Worm (Caenorhabditis elegans) whole organism, L2 larva: ENCODE results near the gene T28A11.22.
A peak's percentile ranks its signal among the peaks of the same experiment; 100 is the strongest.

Source experiments
- C34F6.9 ChIP-seq: fragments of 150-350 bp; optimal IDR thresholded peaks from 2 replicates; lab custom pipeline; 2014; ENCODE audit warnings: missing biosample characterization, missing genetic modification characterization
- R02D3.7 ChIP-seq: fragments of 150-350 bp; optimal IDR thresholded peaks from 2 replicates; lab custom pipeline; 2014; ENCODE audit warnings: missing biosample characterization, missing genetic modification characterization
- Y55F3AM.14 ChIP-seq: fragments of 200-800 bp; sonication (Bioruptor generic); optimal IDR thresholded peaks from 2 replicates; lab custom pipeline; 2018; ENCODE audit warnings: mild to moderate bottlenecking, missing genetic modification characterization, missing compliant biosample characterization
- ZK546.5 ChIP-seq: sonication (generic microtip); optimal IDR thresholded peaks from 2 replicates; lab custom pipeline; 2017; ENCODE audit warnings: missing biosample characterization, missing genetic modification characterization
- alr-1 ChIP-seq: fragments of 150-350 bp; optimal IDR thresholded peaks from 2 replicates; lab custom pipeline; 2014; ENCODE audit warnings: missing biosample characterization, missing genetic modification characterization
- ama-1 ChIP-seq: fragments of 150-350 bp; optimal IDR thresholded peaks from 2 replicates; lab custom pipeline; 2018; ENCODE audit warnings: inconsistent platforms
- blmp-1 ChIP-seq: sonication (generic microtip); optimal IDR thresholded peaks from 2 replicates; lab custom pipeline; 2017; ENCODE audit warnings: missing genetic modification characterization, mild to moderate bottlenecking, missing compliant biosample characterization, antibody characterized with exemption, moderate library complexity; ENCODE audit not compliant: insufficient read depth
- crh-2 ChIP-seq: sonication (generic microtip); optimal IDR thresholded peaks from 2 replicates; lab custom pipeline; 2017; ENCODE audit warnings: missing biosample characterization, missing genetic modification characterization
- dmd-4 ChIP-seq: sonication (generic microtip); optimal IDR thresholded peaks from 2 replicates; lab custom pipeline; 2017; ENCODE audit warnings: missing biosample characterization, missing genetic modification characterization
- egl-27 ChIP-seq: sonication (generic microtip); optimal IDR thresholded peaks from 3 replicates; lab custom pipeline; 2017; ENCODE audit warnings: missing biosample characterization, missing genetic modification reagents, missing genetic modification characterization
- elt-1 ChIP-seq: fragments of 150-350 bp; optimal IDR thresholded peaks from 2 replicates; lab custom pipeline; 2014; ENCODE audit warnings: missing biosample characterization, missing genetic modification characterization
- gmeb-1 ChIP-seq: fragments of 150-350 bp; optimal IDR thresholded peaks from 2 replicates; lab custom pipeline; 2014; ENCODE audit warnings: missing biosample characterization, missing genetic modification characterization
- lin-11 ChIP-seq: fragments of 150-350 bp; sonication (generic microtip); optimal IDR thresholded peaks from 2 replicates; lab custom pipeline; 2014; ENCODE audit warnings: missing biosample characterization, missing genetic modification characterization, inconsistent platforms, mixed read lengths
- lin-13 ChIP-seq: fragments of 150-350 bp; optimal IDR thresholded peaks from 2 replicates; lab custom pipeline; 2014; ENCODE audit warnings: missing biosample characterization, missing genetic modification reagents, missing genetic modification characterization
- lin-39 ChIP-seq: fragments of 150-350 bp; optimal IDR thresholded peaks from 2 replicates; lab custom pipeline; 2014; ENCODE audit warnings: missing biosample characterization, missing genetic modification reagents, missing genetic modification characterization
- mab-5 ChIP-seq: fragments of 150-350 bp; optimal IDR thresholded peaks from 2 replicates; lab custom pipeline; 2014; ENCODE audit warnings: missing biosample characterization, missing genetic modification characterization
- mdl-1 ChIP-seq, 2 experiments: fragments of 150-350 bp in 1 of 2; sonication (generic microtip) in 1 of 2; optimal IDR thresholded peaks; 2 replicates each; lab custom pipeline; 2017; ENCODE audit warnings: missing biosample characterization in 2 of 2, missing genetic modification characterization in 2 of 2
- nhr-10 ChIP-seq: sonication (generic microtip); optimal IDR thresholded peaks from 2 replicates; lab custom pipeline; 2017; ENCODE audit warnings: missing biosample characterization, missing genetic modification characterization
- nhr-129 ChIP-seq: fragments of 150-350 bp; optimal IDR thresholded peaks from 2 replicates; lab custom pipeline; 2014; ENCODE audit warnings: missing biosample characterization, missing genetic modification characterization
- nhr-23 ChIP-seq: fragments of 150-350 bp; optimal IDR thresholded peaks from 2 replicates; lab custom pipeline; 2014; ENCODE audit warnings: missing biosample characterization, missing genetic modification reagents, missing genetic modification characterization
- nhr-237 ChIP-seq: fragments of 150-350 bp; optimal IDR thresholded peaks from 2 replicates; lab custom pipeline; 2014; ENCODE audit warnings: missing biosample characterization, missing genetic modification characterization
- nhr-25 ChIP-seq: fragments of 150-350 bp; sonication (generic microtip); optimal IDR thresholded peaks from 3 replicates; lab custom pipeline; 2014; ENCODE audit warnings: missing biosample characterization, missing genetic modification characterization
- nhr-6 ChIP-seq: fragments of 150-350 bp; optimal IDR thresholded peaks from 2 replicates; lab custom pipeline; 2014; ENCODE audit warnings: missing biosample characterization, missing genetic modification characterization
- nhr-77 ChIP-seq: fragments of 150-350 bp; optimal IDR thresholded peaks from 2 replicates; lab custom pipeline; 2014; ENCODE audit warnings: missing biosample characterization, missing genetic modification characterization
- peb-1 ChIP-seq: fragments of 150-350 bp; optimal IDR thresholded peaks from 2 replicates; lab custom pipeline; 2014; ENCODE audit warnings: missing biosample characterization, missing genetic modification characterization
- skn-1 ChIP-seq: sonication (generic microtip); optimal IDR thresholded peaks from 2 replicates; lab custom pipeline; 2017; ENCODE audit warnings: missing biosample characterization, missing genetic modification characterization
- sma-3 ChIP-seq: sonication (generic microtip); optimal IDR thresholded peaks from 2 replicates; lab custom pipeline; 2016; ENCODE audit warnings: missing genetic modification reagents, missing genetic modification characterization, missing compliant biosample characterization
- sma-9 ChIP-seq, 2 experiments: fragments of 150-350 bp in 1 of 2; sonication (generic microtip) in 1 of 2; optimal IDR thresholded peaks; 2 replicates each; lab custom pipeline; 2014 to 2016; ENCODE audit warnings: missing genetic modification characterization in 2 of 2, mild to moderate bottlenecking in 1 of 2, missing biosample characterization in 1 of 2, missing compliant biosample characterization in 1 of 2, missing genetic modification reagents in 1 of 2, moderate library complexity in 1 of 2
- snpc-4 ChIP-seq: fragments of 150-350 bp; optimal IDR thresholded peaks from 2 replicates; lab custom pipeline; 2014; ENCODE audit warnings: missing biosample characterization, missing genetic modification characterization
- unc-39 ChIP-seq: fragments of 150-350 bp; optimal IDR thresholded peaks from 2 replicates; lab custom pipeline; 2014; ENCODE audit warnings: missing biosample characterization, missing genetic modification characterization
- unc-55 ChIP-seq: fragments of 150-350 bp; sonication (generic microtip); optimal IDR thresholded peaks from 3 replicates; lab custom pipeline; 2014; ENCODE audit warnings: missing biosample characterization, missing genetic modification reagents, missing genetic modification characterization
- unc-62 ChIP-seq: fragments of 150-350 bp; optimal IDR thresholded peaks from 2 replicates; lab custom pipeline; 2014; ENCODE audit warnings: missing biosample characterization, missing genetic modification reagents, missing genetic modification characterization
- ztf-1 ChIP-seq: fragments of 200-800 bp; sonication (Bioruptor generic); conservative IDR thresholded peaks from 2 replicates; pipeline ENCODE4 v1.3.6; 2022; ENCODE audit warnings: missing genetic modification characterization, missing compliant biosample characterization
- ztf-11 ChIP-seq: sonication (generic microtip); optimal IDR thresholded peaks from 2 replicates; lab custom pipeline; 2017; ENCODE audit warnings: missing biosample characterization, missing genetic modification characterization

The T28A11.22 gene

DNA sequence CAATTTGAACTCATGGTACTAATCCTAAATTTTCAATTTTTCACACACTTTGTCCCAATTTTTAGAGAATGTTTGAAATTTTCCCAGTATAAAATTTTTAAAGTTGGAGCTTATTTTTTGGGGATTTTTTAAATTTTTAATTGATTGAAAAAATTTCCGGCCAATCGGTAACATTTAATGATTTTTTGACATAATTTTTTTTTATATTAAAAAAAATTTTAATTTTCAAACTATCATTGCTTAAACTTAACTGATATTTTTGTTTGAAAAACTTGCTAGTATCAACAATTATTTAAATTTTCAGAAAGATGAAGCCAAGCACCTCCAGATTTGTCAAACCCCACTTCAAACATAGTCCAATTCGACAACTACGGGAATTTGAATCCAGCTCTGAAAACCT, at the start of gene T28A11.22:
T28A11.22 (plus strand) TSS at position 301 of the 400 bp plus-strand sequence.
- TF ChIP-seq ztf-11 (tag; lab: Kevin White, UChicago) (no peak), sma-3 (no peak), unc-39 (tag; lab: Kevin White, UChicago) (no peak), skn-1 (tag; lab: Kevin White, UChicago) (no peak), snpc-4 (tag; lab: Kevin White, UChicago) (no peak), sma-9 (GFP tag; optimal IDR thresholded peaks at IDR 0.05; lab: Kevin White, UChicago) (no peak), sma-9 (tag; optimal IDR thresholded peaks at IDR 0.05; lab: Kevin White, UChicago) (no peak), ama-1 (lab: Kevin White, UChicago) (no peak)

DNA sequence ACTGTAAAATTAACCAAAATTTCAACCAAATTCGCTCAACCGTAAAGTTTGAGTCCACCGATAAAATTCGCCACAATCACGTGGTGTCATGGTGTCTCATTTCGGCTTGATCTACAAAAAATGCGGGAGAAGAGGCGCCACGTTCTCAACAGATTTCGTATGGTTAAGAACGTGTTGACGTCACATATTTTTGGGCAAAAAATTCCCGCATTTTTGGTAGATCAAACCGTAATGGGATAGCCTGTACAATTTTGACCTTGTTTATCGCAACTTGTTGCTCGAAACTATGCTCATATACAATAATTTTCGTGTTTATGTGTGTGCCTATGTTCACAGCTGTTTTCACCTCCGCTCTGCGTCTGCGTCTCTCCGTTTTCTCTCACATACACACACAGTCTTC, 48.4 kb upstream of the T28A11.22 start:
- peak; percentile 8 for TF ChIP-seq unc-55
- TF ChIP-seq ztf-1 (GFP tag; lab: Robert Waterston, UW), result no peak

DNA sequence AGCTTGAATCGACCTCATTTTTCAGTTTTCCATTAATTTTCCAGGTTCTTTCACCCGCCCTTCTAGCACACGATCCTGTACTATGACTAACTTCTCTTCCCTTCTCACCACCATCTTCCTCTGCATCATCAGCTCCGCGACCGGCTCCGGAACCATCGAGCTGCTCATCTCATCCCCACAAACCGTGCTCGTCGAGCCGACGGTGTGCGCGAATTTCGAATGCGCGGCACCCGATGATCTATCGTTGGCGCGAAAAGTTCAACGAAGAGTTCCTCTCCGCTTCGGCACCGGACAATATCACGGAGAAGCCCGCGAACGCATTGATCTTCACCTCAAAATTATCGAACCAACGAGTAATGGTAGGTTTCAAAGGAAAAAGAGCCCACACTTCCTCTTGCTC, 47.2 kb upstream of the T28A11.22 start, which contains the start of gene apx-1:
apx-1 (plus strand) TSS at position 50 of the 400 bp plus-strand sequence.
- TF ChIP-seq Y55F3AM.14 (no peak), dmd-4 (tag; lab: Kevin White, UChicago) (no peak), ama-1 (lab: Kevin White, UChicago) (no peak), blmp-1 (tag; lab: Kevin White, UChicago) (no peak), mab-5 (tag; lab: Kevin White, UChicago) (no peak), nhr-6 (no peak), nhr-10 (tag; lab: Kevin White, UChicago) (no peak), nhr-237 (tag; lab: Kevin White, UChicago) (no peak), nhr-129 (no peak), ZK546.5 (no peak), lin-11 (tag; lab: Kevin White, UChicago) (no peak), crh-2 (no peak), nhr-23 (tag; lab: Kevin White, UChicago) (no peak), R02D3.7 (tag; lab: Kevin White, UChicago) (no peak), unc-39 (tag; lab: Kevin White, UChicago) (no peak), elt-1 (no peak), unc-55 (no peak)
- TF ChIP-seq, all 48 proteins: peak for 0

DNA sequence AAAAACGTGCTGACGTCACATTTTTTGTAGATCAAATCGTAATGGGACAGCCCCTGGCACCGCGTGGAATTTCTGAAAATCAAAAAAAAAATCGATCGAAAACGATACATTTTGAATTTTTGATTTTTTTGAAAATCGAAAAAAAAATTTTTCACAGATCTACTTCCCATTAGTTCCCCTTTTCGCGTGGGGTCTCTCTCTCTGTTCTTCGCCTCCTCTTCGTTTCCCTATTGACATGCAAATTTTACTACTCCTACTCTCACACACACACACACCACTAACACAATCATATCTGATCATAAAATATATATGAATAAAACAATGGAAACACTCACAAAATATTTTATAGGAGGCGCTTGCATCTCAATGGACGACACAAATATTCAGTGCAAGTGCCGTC, 38.8 kb upstream of the T28A11.22 start:
- TF ChIP-seq blmp-1 (tag; lab: Kevin White, UChicago), result no peak
- no peak for TF ChIP-seq elt-1
- no peak for TF ChIP-seq nhr-77 (tag; lab: Kevin White, UChicago)
- no peak for TF ChIP-seq dmd-4 (tag; lab: Kevin White, UChicago)
- no peak for TF ChIP-seq ZK546.5
- TF ChIP-seq ztf-1 (GFP tag; lab: Robert Waterston, UW), result no peak
- no peak for TF ChIP-seq unc-62 (GFP tag; lab: Kevin White, UChicago)
- no peak for TF ChIP-seq mdl-1 (tag; optimal IDR thresholded peaks at IDR 0.05; lab: Kevin White, UChicago)
- TF ChIP-seq lin-39 (tag; lab: Kevin White, UChicago), result no peak
- no peak for TF ChIP-seq nhr-6
- no peak for TF ChIP-seq nhr-129
- TF ChIP-seq, all 48 proteins: peak for 0

DNA sequence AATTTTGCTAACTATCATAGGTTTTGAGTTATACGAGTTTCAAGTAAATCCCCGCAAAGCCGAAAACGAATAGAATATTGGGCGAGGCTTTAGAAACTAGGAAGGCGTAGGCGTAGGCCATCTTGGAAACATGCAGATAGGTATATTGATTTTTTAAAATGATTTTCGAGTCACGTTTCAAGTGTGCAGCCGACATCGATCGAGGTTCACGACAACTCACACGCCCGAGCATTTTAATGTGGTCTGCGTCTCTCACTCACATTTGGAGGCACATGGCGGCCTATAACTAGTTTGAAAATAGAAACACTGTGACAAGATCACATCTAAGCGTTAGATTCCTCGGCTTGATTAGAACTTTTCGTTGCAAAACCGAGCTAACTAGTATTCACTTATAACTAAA, 30.0 kb upstream of the T28A11.22 start, which contains the start of gene K08D9.2:
K08D9.2 (plus strand) TSS at position 301 of the 400 bp plus-strand sequence.
- TF ChIP-seq nhr-237 (tag; lab: Kevin White, UChicago), result no peak

DNA sequence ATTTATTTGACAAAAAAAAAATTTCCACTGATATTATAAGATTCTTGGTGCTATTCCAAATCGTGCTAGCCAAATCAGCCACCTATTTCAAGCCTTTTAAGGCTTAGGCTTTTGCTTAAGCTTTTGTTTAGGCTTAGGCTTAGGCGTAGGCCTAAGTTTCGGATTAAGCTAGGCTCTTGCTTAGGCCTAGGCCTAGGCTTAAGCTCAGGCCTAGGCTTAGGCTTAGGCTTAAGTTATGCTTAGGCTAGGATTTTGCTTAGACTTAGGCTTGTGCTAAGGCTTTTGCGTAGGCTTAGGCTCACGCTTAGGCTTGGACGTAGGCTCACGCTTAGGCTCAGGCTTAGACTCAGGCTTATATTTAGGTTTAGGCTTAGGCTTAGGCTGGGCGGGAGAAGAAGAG, 27.2 kb upstream of the T28A11.22 start:
- no peak for TF ChIP-seq C34F6.9 (tag; lab: Kevin White, UChicago)
- TF ChIP-seq egl-27 (tag; lab: Kevin White, UChicago), result no peak
- no peak for TF ChIP-seq unc-39 (tag; lab: Kevin White, UChicago)
- no peak for TF ChIP-seq alr-1 (tag; lab: Kevin White, UChicago)
- no peak for TF ChIP-seq Y55F3AM.14
- TF ChIP-seq gmeb-1 (tag; lab: Kevin White, UChicago), result no peak
- TF ChIP-seq sma-9 (GFP tag; optimal IDR thresholded peaks at IDR 0.05; lab: Kevin White, UChicago), result no peak
- TF ChIP-seq sma-9 (tag; optimal IDR thresholded peaks at IDR 0.05; lab: Kevin White, UChicago), result no peak
- TF ChIP-seq ZK546.5, result no peak
- no peak for TF ChIP-seq unc-62 (GFP tag; lab: Kevin White, UChicago)
- no peak for TF ChIP-seq peb-1
- TF ChIP-seq nhr-10 (tag; lab: Kevin White, UChicago), result no peak
- no peak for TF ChIP-seq lin-39 (tag; lab: Kevin White, UChicago)
- no peak for TF ChIP-seq nhr-237 (tag; lab: Kevin White, UChicago)
- TF ChIP-seq lin-13, result no peak
- no peak for TF ChIP-seq skn-1 (tag; lab: Kevin White, UChicago)
- TF ChIP-seq nhr-25, result no peak
